Worm (Caenorhabditis elegans) whole organism, L1 larva: ENCODE results near the gene cthd-1.

ENCODE experiments used
- C34B4.2 ChIP-seq: sonication (generic microtip); optimal IDR thresholded peaks from 2 replicates; lab custom pipeline; 2017; ENCODE audit warnings: mild to moderate bottlenecking, missing genetic modification characterization, missing compliant biosample characterization
- Y116A8C.19 ChIP-seq: sonication (generic microtip); optimal IDR thresholded peaks from 2 replicates; lab custom pipeline; 2016; ENCODE audit warnings: missing compliant biosample characterization, missing genetic modification characterization, borderline replicate concordance
- aha-1 ChIP-seq: fragments of 150-350 bp; optimal IDR thresholded peaks from 2 replicates; lab custom pipeline; 2014; ENCODE audit warnings: missing biosample characterization, missing genetic modification characterization
- aly-2 ChIP-seq: fragments of 150-350 bp; optimal IDR thresholded peaks from 2 replicates; lab custom pipeline; 2014; ENCODE audit warnings: missing biosample characterization, missing genetic modification characterization
- ama-1 ChIP-seq: fragments of 150-350 bp; optimal IDR thresholded peaks from 2 replicates; lab custom pipeline; 2014
- ceh-88 ChIP-seq: fragments of 200-800 bp; sonication (Bioruptor generic); IDR thresholded peaks from 2 replicates; pipeline ENCODE4 v1.3.6; 2022; ENCODE audit warnings: missing genetic modification characterization, missing compliant biosample characterization
- ceh-90 ChIP-seq: sonication (generic microtip); optimal IDR thresholded peaks from 2 replicates; lab custom pipeline; 2016; ENCODE audit warnings: missing genetic modification characterization, missing compliant biosample characterization
- ces-1 ChIP-seq: fragments of 150-350 bp; optimal IDR thresholded peaks from 2 replicates; lab custom pipeline; 2014; ENCODE audit warnings: missing biosample characterization, missing genetic modification reagents, missing genetic modification characterization
- dpl-1 ChIP-seq, 3 experiments: fragments of 150-350 bp in 2 of 3; sonication (generic microtip) in 1 of 3; optimal IDR thresholded peaks; 2 replicates each; lab custom pipeline; 2014 to 2017; ENCODE audit warnings: missing biosample characterization in 3 of 3, missing genetic modification characterization in 3 of 3, missing genetic modification reagents in 3 of 3
- egl-27 ChIP-seq, 2 experiments: fragments of 150-350 bp in 1 of 2; sonication (generic microtip); optimal IDR thresholded peaks; 3 replicates each; lab custom pipeline; 2017 to 2018; ENCODE audit warnings: missing biosample characterization in 2 of 2, missing genetic modification characterization in 2 of 2, missing genetic modification reagents in 2 of 2
- elt-2 ChIP-seq: sonication (generic microtip); optimal IDR thresholded peaks from 2 replicates; lab custom pipeline; 2016; ENCODE audit warnings: missing genetic modification characterization, mild to moderate bottlenecking, inconsistent platforms, missing compliant biosample characterization, missing genetic modification reagents
- fos-1 ChIP-seq: fragments of 150-350 bp; optimal IDR thresholded peaks from 2 replicates; lab custom pipeline; 2014; ENCODE audit warnings: missing biosample characterization, missing genetic modification characterization
- grh-1 ChIP-seq: fragments of 200-800 bp; sonication (Bioruptor generic); IDR thresholded peaks from 2 replicates; pipeline ENCODE4 v1.3.6; 2022; ENCODE audit warnings: missing genetic modification reagents, missing genetic modification characterization, missing compliant biosample characterization
- hlh-17 ChIP-seq: fragments of 200-800 bp; sonication (Bioruptor generic); optimal IDR thresholded peaks from 2 replicates; lab custom pipeline; 2018; ENCODE audit warnings: missing genetic modification characterization, mild to moderate bottlenecking, missing compliant biosample characterization, moderate library complexity, borderline replicate concordance
- hlh-4 ChIP-seq: sonication (generic microtip); optimal IDR thresholded peaks from 2 replicates; lab custom pipeline; 2016; ENCODE audit warnings: mild to moderate bottlenecking, missing genetic modification characterization, missing compliant biosample characterization
- hpl-2 ChIP-seq: fragments of 150-350 bp; optimal IDR thresholded peaks from 2 replicates; lab custom pipeline; 2014; ENCODE audit warnings: missing biosample characterization, missing genetic modification reagents, missing genetic modification characterization
- lin-14 ChIP-seq: fragments of 200-800 bp; sonication (Bioruptor generic); optimal IDR thresholded peaks from 2 replicates; lab custom pipeline; 2018; ENCODE audit warnings: mild to moderate bottlenecking, missing genetic modification characterization, moderate library complexity, missing compliant biosample characterization
- mef-2 ChIP-seq: fragments of 150-350 bp; optimal IDR thresholded peaks from 2 replicates; lab custom pipeline; 2014; ENCODE audit warnings: missing biosample characterization, missing genetic modification characterization
- nhr-11 ChIP-seq: fragments of 150-350 bp; optimal IDR thresholded peaks from 2 replicates; lab custom pipeline; 2014; ENCODE audit warnings: missing biosample characterization, missing genetic modification characterization
- nhr-12 ChIP-seq: sonication (generic microtip); optimal IDR thresholded peaks from 2 replicates; lab custom pipeline; 2017; ENCODE audit warnings: missing biosample characterization, missing genetic modification characterization
- nhr-237 ChIP-seq: fragments of 150-350 bp; optimal IDR thresholded peaks from 2 replicates; lab custom pipeline; 2014; ENCODE audit warnings: missing biosample characterization, missing genetic modification characterization
- nhr-71 ChIP-seq: sonication (generic microtip); optimal IDR thresholded peaks from 2 replicates; lab custom pipeline; 2016; ENCODE audit warnings: mild to moderate bottlenecking, missing genetic modification characterization, moderate library complexity, missing compliant biosample characterization
- nhr-84 ChIP-seq: sonication (generic microtip); optimal IDR thresholded peaks from 2 replicates; lab custom pipeline; 2017; ENCODE audit warnings: missing biosample characterization, missing genetic modification characterization
- pag-3 ChIP-seq: sonication (generic microtip); optimal IDR thresholded peaks from 2 replicates; lab custom pipeline; 2017; ENCODE audit warnings: missing genetic modification characterization, mild to moderate bottlenecking, missing compliant biosample characterization, antibody characterized with exemption, borderline replicate concordance; ENCODE audit not compliant: insufficient read depth
- sox-4 ChIP-seq: sonication (generic microtip); optimal IDR thresholded peaks from 2 replicates; lab custom pipeline; 2016; ENCODE audit warnings: missing genetic modification characterization, missing compliant biosample characterization
- sptf-1 ChIP-seq: fragments of 150-350 bp; optimal IDR thresholded peaks from 2 replicates; lab custom pipeline; 2014; ENCODE audit warnings: missing biosample characterization, missing genetic modification characterization
- tbx-2 ChIP-seq: sonication (generic microtip); optimal IDR thresholded peaks from 2 replicates; lab custom pipeline; 2016; ENCODE audit warnings: missing genetic modification characterization, missing compliant biosample characterization
- unc-30 ChIP-seq: sonication (generic microtip); optimal IDR thresholded peaks from 2 replicates; lab custom pipeline; 2017; ENCODE audit warnings: missing biosample characterization, missing genetic modification characterization
- unc-86 ChIP-seq: sonication (generic microtip); optimal IDR thresholded peaks from 2 replicates; lab custom pipeline; 2016; ENCODE audit warnings: missing genetic modification characterization, missing compliant biosample characterization
- vab-15 ChIP-seq: sonication (generic microtip); optimal IDR thresholded peaks from 2 replicates; lab custom pipeline; 2017; ENCODE audit warnings: missing genotype, mild to moderate bottlenecking, missing genetic modification characterization, missing compliant biosample characterization
- xbp-1 ChIP-seq: sonication (generic microtip); optimal IDR thresholded peaks from 2 replicates; lab custom pipeline; 2016; ENCODE audit warnings: missing genetic modification characterization, missing compliant biosample characterization
- zag-1 ChIP-seq: fragments of 150-350 bp; optimal IDR thresholded peaks from 2 replicates; lab custom pipeline; 2014; ENCODE audit warnings: missing biosample characterization, missing genetic modification characterization

Gene cthd-1

DNA sequence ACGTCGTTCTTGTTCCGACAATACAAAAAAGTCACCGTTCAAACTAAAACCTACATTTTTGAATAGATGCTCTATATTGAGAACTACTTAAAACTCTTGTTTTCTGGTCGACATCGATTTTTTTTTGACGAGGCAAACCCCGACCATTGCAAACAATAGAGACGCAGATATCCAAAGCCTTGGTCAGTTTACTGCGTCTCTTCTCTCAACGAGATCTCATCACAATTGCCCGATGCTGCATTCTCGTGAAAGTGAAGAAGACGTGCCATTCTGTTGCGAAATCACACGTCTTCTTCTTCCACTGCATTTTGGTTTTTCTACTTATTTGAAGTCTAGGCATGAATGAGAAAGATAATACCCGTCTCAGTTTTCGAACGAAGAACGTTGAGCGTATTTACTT, 26.3 kb downstream of the cthd-1 start (continued):
- TF ChIP-seq sptf-1 (no peak), hpl-2 (GFP tag; lab: Kevin White, UChicago) (no peak), fos-1 (no peak), egl-27 (tag; optimal IDR thresholded peaks at IDR 0.05; lab: Kevin White, UChicago) (no peak), ceh-90 (tag; lab: Kevin White, UChicago) (no peak), pag-3 (no peak), unc-30 (tag; lab: Kevin White, UChicago) (no peak), xbp-1 (tag; lab: Kevin White, UChicago) (peak; percentile 20), ama-1 (lab: Kevin White, UChicago) (no peak), aha-1 (tag; lab: Kevin White, UChicago) (no peak), vab-15 (tag; lab: Kevin White, UChicago) (no peak), Y116A8C.19 (tag; lab: Kevin White, UChicago) (no peak), grh-1 (GFP tag; lab: Robert Waterston, UW) (no peak), nhr-12 (no peak)

DNA sequence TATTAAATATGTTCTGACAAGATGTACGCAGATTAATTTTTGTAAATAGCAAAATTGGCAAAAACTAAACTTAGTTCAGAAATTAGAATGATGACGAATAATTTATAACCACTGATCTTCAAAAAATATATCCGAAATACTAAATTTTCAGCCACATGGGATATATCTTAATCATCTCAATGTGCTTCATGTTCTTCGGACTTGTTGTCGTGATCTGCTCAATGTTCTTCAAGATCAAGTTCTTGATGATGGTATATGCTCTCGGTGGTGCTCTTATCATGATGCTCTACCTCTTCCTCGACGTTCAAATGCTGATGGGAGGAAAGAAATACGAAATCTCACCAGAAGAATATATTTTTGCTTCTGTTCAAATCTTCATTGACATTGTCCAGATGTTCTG, 28.5 kb downstream of the cthd-1 start:
- TF ChIP-seq grh-1 (GFP tag; lab: Robert Waterston, UW) (no peak), zag-1 (tag; lab: Kevin White, UChicago) (no peak), nhr-71 (no peak), hlh-17 (GFP tag; lab: Kevin White, UChicago) (no peak), nhr-237 (tag; lab: Kevin White, UChicago) (no peak), ceh-88 (no peak), ces-1 (no peak), mef-2 (tag; lab: Kevin White, UChicago) (no peak), aly-2 (no peak), nhr-11 (tag; lab: Kevin White, UChicago) (no peak), sox-4 (tag; lab: Kevin White, UChicago) (no peak), elt-2 (no peak), unc-30 (tag; lab: Kevin White, UChicago) (no peak)

DNA sequence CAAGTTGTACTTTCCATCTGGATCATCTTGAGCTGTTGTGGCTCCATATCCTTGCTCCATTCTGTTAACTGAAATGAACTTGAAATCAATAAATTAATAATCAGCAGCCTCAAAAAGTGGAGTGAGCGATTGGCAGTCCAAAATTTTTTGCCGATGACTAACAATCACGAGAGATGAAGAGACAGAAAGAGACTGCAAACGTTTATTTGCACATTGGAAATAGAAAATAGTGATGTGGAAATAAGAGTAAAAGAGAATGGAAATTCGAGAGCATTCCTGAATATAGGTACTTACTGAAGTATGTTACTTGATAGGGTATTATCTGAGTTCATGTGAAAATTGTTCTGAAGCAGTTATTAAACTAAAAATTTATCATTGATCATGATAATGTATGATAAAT, 31.7 kb downstream of the cthd-1 start, which contains the start of gene tag-120:
Gene tag-120 (minus strand): TSS at position 68 of the 400 bp plus-strand sequence.
- TF ChIP-seq mef-2 (tag; lab: Kevin White, UChicago) (no peak), elt-2 (peak; percentile 6), ces-1 (no peak), nhr-84 (tag; lab: Kevin White, UChicago) (no peak)

DNA sequence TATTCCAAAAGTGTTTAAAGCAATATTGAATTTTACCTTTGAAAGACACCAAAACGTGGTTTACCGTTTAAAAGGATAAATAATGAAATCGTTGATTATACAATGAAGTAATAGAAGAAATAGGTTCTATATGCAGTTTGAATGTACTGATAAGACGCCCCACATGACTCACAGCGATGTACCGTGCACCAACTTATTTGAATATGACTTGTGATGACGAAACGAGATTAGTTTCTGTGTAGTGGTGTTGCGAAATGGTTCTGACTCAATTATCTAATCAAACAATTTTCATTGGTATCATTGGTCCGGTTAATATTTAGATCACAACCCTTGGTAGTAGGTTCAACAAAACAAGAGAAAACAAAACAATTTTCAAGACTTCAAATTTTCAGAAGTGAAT, 33.1 kb downstream of the cthd-1 start:
- TF ChIP-seq tbx-2 (tag; lab: Kevin White, UChicago) (no peak), dpl-1 (GFP tag; optimal IDR thresholded peaks at IDR 0.05; lab: Kevin White, UChicago) (no peak), grh-1 (GFP tag; lab: Robert Waterston, UW) (no peak), lin-14 (GFP tag; lab: Kevin White, UChicago) (no peak), elt-2 (peak; percentile 71), unc-86 (tag; lab: Kevin White, UChicago) (no peak), nhr-11 (tag; lab: Kevin White, UChicago) (no peak), C34B4.2 (tag; lab: Kevin White, UChicago) (no peak)

ce11 chrV:9712418-9713173, 34.5 kb downstream of the cthd-1 start:
- peak; percentile 51 for TF ChIP-seq elt-2
- no peak for TF ChIP-seq hlh-4 (tag; lab: Kevin White, UChicago)
- no peak for TF ChIP-seq grh-1 (GFP tag; lab: Robert Waterston, UW)
